Worm (Caenorhabditis elegans) whole organism, young adult: Measurements from ENCODE around the gene lipl-3.

Source experiments
- B0019.2 ChIP-seq: fragments of 200-800 bp; sonication (Bioruptor generic); conservative IDR thresholded peaks from 2 replicates; pipeline ENCODE4 v1.3.6; 2022; ENCODE audit warnings: missing genetic modification reagents, missing genetic modification characterization, missing compliant biosample characterization
- B0261.1 ChIP-seq: sonication (generic microtip); optimal IDR thresholded peaks from 2 replicates; lab custom pipeline; 2016; ENCODE audit warnings: mild to moderate bottlenecking, missing genetic modification characterization, moderate library complexity, missing compliant biosample characterization
- B0336.3 ChIP-seq: fragments of 200-800 bp; sonication (Bioruptor generic); IDR thresholded peaks from 2 replicates; pipeline ENCODE4 v1.3.6; 2022; ENCODE audit warnings: missing genetic modification characterization, missing compliant biosample characterization
- C06A6.2 ChIP-seq: fragments of 200-800 bp; sonication (Bioruptor generic); conservative IDR thresholded peaks from 2 replicates; pipeline ENCODE4 v1.3.6; 2022; ENCODE audit warnings: missing genetic modification characterization, missing compliant biosample characterization
- D2030.7 ChIP-seq: fragments of 200-800 bp; sonication (Bioruptor generic); IDR thresholded peaks from 2 replicates; pipeline ENCODE4 v1.3.6; 2022; ENCODE audit warnings: missing genetic modification reagents, missing genetic modification characterization, missing compliant biosample characterization
- F10E7.11 ChIP-seq: sonication (generic microtip); optimal IDR thresholded peaks from 2 replicates; lab custom pipeline; 2017; ENCODE audit warnings: mild to moderate bottlenecking, missing genetic modification characterization, moderate library complexity, missing compliant biosample characterization
- F39B2.1 ChIP-seq: fragments of 200-800 bp; sonication (Bioruptor generic); IDR thresholded peaks from 2 replicates; pipeline ENCODE4 v1.3.6; 2022; ENCODE audit warnings: missing genetic modification reagents, missing genetic modification characterization, missing compliant biosample characterization
- K11D2.4 ChIP-seq: fragments of 200-800 bp; sonication (Bioruptor generic); IDR thresholded peaks from 2 replicates; pipeline ENCODE4 v1.3.6; 2022; ENCODE audit warnings: missing genetic modification reagents, missing genetic modification characterization, missing compliant biosample characterization
- K12H6.12 ChIP-seq: fragments of 200-800 bp; sonication (Bioruptor generic); optimal IDR thresholded peaks from 2 replicates; lab custom pipeline; 2018; ENCODE audit warnings: mild to moderate bottlenecking, missing genetic modification characterization, missing compliant biosample characterization
- Y53G8AR.9 ChIP-seq: fragments of 200-800 bp; sonication (Bioruptor generic); conservative IDR thresholded peaks from 2 replicates; pipeline ENCODE4 v1.3.6; 2022; ENCODE audit warnings: missing genetic modification reagents, missing genetic modification characterization, missing compliant biosample characterization
- Y56A3A.18 ChIP-seq: fragments of 200-800 bp; sonication (Bioruptor generic); IDR thresholded peaks from 2 replicates; pipeline ENCODE4 v1.3.6; 2022; ENCODE audit warnings: missing genetic modification reagents, missing genetic modification characterization, missing compliant biosample characterization
- athp-1 ChIP-seq: sonication (generic microtip); optimal IDR thresholded peaks from 2 replicates; lab custom pipeline; 2017; ENCODE audit warnings: mild to moderate bottlenecking, missing genetic modification characterization, missing compliant biosample characterization
- bed-1 ChIP-seq: fragments of 200-800 bp; sonication (Bioruptor generic); IDR thresholded peaks from 2 replicates; pipeline ENCODE4 v1.3.6; 2022; ENCODE audit warnings: missing genetic modification reagents, missing genetic modification characterization, missing compliant biosample characterization
- ccch-3 ChIP-seq: fragments of 200-800 bp; sonication (Bioruptor generic); optimal IDR thresholded peaks from 2 replicates; lab custom pipeline; 2018; ENCODE audit warnings: mild to moderate bottlenecking, missing genetic modification characterization, missing compliant biosample characterization
- cebp-2 ChIP-seq: fragments of 200-800 bp; sonication (Bioruptor generic); IDR thresholded peaks from 2 replicates; pipeline ENCODE4 v1.3.6; 2022; ENCODE audit warnings: missing genetic modification characterization, missing compliant biosample characterization
- ceh-100 ChIP-seq: fragments of 200-800 bp; sonication (Bioruptor generic); IDR thresholded peaks from 2 replicates; pipeline ENCODE4 v1.3.6; 2022; ENCODE audit warnings: missing genetic modification reagents, missing genetic modification characterization, missing compliant biosample characterization
- ceh-27 ChIP-seq: fragments of 200-800 bp; sonication (Bioruptor generic); optimal IDR thresholded peaks from 2 replicates; lab custom pipeline; 2018; ENCODE audit warnings: mild to moderate bottlenecking, missing genetic modification characterization, moderate library complexity, missing compliant biosample characterization
- ceh-40 ChIP-seq: fragments of 200-800 bp; sonication (Bioruptor generic); IDR thresholded peaks from 2 replicates; pipeline ENCODE4 v1.3.6; 2022; ENCODE audit warnings: missing genetic modification characterization, missing compliant biosample characterization
- chd-7 ChIP-seq: sonication (generic microtip); optimal IDR thresholded peaks from 2 replicates; lab custom pipeline; 2016; ENCODE audit warnings: mild to moderate bottlenecking, missing genetic modification characterization, moderate library complexity, missing compliant biosample characterization
- die-1 ChIP-seq: sonication (generic microtip); optimal IDR thresholded peaks from 2 replicates; lab custom pipeline; 2016; ENCODE audit warnings: missing genotype, mild to moderate bottlenecking, missing genetic modification characterization, missing compliant biosample characterization
- dpff-1 ChIP-seq: sonication (generic microtip); optimal IDR thresholded peaks from 2 replicates; lab custom pipeline; 2017; ENCODE audit warnings: mild to moderate bottlenecking, missing genetic modification characterization, missing compliant biosample characterization
- dpl-1 ChIP-seq: fragments of 150-350 bp; optimal IDR thresholded peaks from 2 replicates; lab custom pipeline; 2014; ENCODE audit warnings: missing biosample characterization, missing genetic modification reagents, missing genetic modification characterization
- efl-1 ChIP-seq: fragments of 150-350 bp; optimal IDR thresholded peaks from 2 replicates; lab custom pipeline; 2014; ENCODE audit warnings: missing biosample characterization, missing genetic modification reagents, missing genetic modification characterization
- ets-4 ChIP-seq: fragments of 200-800 bp; sonication (Bioruptor generic); optimal IDR thresholded peaks from 2 replicates; lab custom pipeline; 2018; ENCODE audit warnings: mild to moderate bottlenecking, missing genetic modification characterization, missing compliant biosample characterization
- fkh-3 ChIP-seq: sonication (generic microtip); optimal IDR thresholded peaks from 2 replicates; lab custom pipeline; 2016; ENCODE audit warnings: mild to moderate bottlenecking, missing genetic modification characterization, missing compliant biosample characterization
- hlh-12 ChIP-seq: sonication (generic microtip); optimal IDR thresholded peaks from 2 replicates; lab custom pipeline; 2016; ENCODE audit warnings: missing genetic modification characterization, missing compliant biosample characterization
- hlh-26 ChIP-seq: fragments of 200-800 bp; sonication (Bioruptor generic); conservative IDR thresholded peaks from 2 replicates; pipeline ENCODE4 v1.3.6; 2022; ENCODE audit warnings: missing genetic modification reagents, missing genetic modification characterization, missing compliant biosample characterization
- lin-40 ChIP-seq: sonication (generic microtip); optimal IDR thresholded peaks from 2 replicates; lab custom pipeline; 2016; ENCODE audit warnings: missing genetic modification characterization, mild to moderate bottlenecking, missing compliant biosample characterization, missing genotype, missing genetic modification reagents
- madf-3 ChIP-seq: fragments of 200-800 bp; sonication (Bioruptor generic); IDR thresholded peaks from 2 replicates; pipeline ENCODE4 v1.3.6; 2022; ENCODE audit warnings: missing genetic modification reagents, missing genetic modification characterization, missing compliant biosample characterization
- mel-28 ChIP-seq: sonication (generic microtip); optimal IDR thresholded peaks from 2 replicates; lab custom pipeline; 2016; ENCODE audit warnings: borderline replicate concordance, mild to moderate bottlenecking, missing genetic modification characterization, missing compliant biosample characterization
- nfyb-1 ChIP-seq: fragments of 200-800 bp; sonication (Bioruptor generic); IDR thresholded peaks from 2 replicates; pipeline ENCODE4 v1.3.6; 2022; ENCODE audit warnings: missing genetic modification reagents, missing genetic modification characterization, missing compliant biosample characterization
- nhr-80 ChIP-seq: sonication (generic microtip); optimal IDR thresholded peaks from 2 replicates; lab custom pipeline; 2016; ENCODE audit warnings: missing genetic modification characterization, missing compliant biosample characterization
- nhr-90 ChIP-seq: sonication (generic microtip); optimal IDR thresholded peaks from 2 replicates; lab custom pipeline; 2016; ENCODE audit warnings: missing genotype, mild to moderate bottlenecking, missing genetic modification characterization, missing compliant biosample characterization
- sdz-38 ChIP-seq: sonication (generic microtip); optimal IDR thresholded peaks from 2 replicates; lab custom pipeline; 2016; ENCODE audit warnings: missing genotype, missing genetic modification characterization, missing compliant biosample characterization
- snpc-3.4 ChIP-seq: sonication (generic microtip); optimal IDR thresholded peaks from 2 replicates; lab custom pipeline; 2017; ENCODE audit warnings: missing genetic modification characterization, mild to moderate bottlenecking, missing compliant biosample characterization, antibody characterized with exemption, moderate library complexity, missing genotype, missing genetic modification reagents
- ztf-22 ChIP-seq: fragments of 200-800 bp; sonication (Bioruptor generic); optimal IDR thresholded peaks from 2 replicates; lab custom pipeline; 2018; ENCODE audit warnings: mild to moderate bottlenecking, missing genetic modification characterization, moderate library complexity, missing compliant biosample characterization
- ztf-28 ChIP-seq: fragments of 200-800 bp; sonication (Bioruptor generic); IDR thresholded peaks from 2 replicates; pipeline ENCODE4 v1.3.6; 2022; ENCODE audit warnings: missing genetic modification reagents, missing genetic modification characterization, missing compliant biosample characterization

lipl-3 gene

DNA sequence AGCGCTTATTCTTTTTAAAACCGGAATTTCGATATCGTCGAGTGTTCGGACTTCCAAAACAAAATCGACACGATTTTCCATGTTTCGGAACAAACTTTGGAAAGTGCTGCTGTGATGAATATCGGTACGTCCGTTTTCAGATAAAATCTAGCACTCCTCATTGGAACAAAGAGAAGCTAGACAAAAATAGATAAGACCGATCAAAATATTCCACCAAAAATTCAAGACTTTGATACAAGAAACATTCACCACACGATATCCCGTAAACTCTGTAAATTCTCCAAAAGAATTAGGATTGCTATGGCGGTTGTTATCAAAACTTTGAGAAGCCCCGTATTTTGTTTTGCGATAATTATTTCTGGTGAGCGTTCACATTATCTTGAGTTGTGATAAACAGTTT is 19.2 kb upstream of the lipl-3 start, which contains the start of gene C14C6.3:
TSS of gene C14C6.3 (plus strand) at position 301 of the 400 bp plus-strand sequence.
- TF ChIP-seq hlh-26 (GFP tag; lab: Robert Waterston, UW) (no peak), K12H6.12 (tag; lab: Kevin White, UChicago) (no peak), athp-1 (tag; lab: Kevin White, UChicago) (no peak), hlh-12 (no peak), efl-1 (no peak), cebp-2 (no peak), snpc-3.4 (tag; lab: Kevin White, UChicago) (no peak), ceh-40 (GFP tag; lab: Robert Waterston, UW) (no peak), mel-28 (tag; lab: Kevin White, UChicago) (no peak), sdz-38 (tag; lab: Kevin White, UChicago) (no peak), dpff-1 (tag; lab: Kevin White, UChicago) (no peak), ets-4 (GFP tag; lab: Kevin White, UChicago) (no peak), D2030.7 (GFP tag; lab: Robert Waterston, UW) (no peak), madf-3 (GFP tag; lab: Robert Waterston, UW) (no peak), nhr-90 (tag; lab: Kevin White, UChicago) (no peak), Y53G8AR.9 (GFP tag; lab: Robert Waterston, UW) (no peak), F10E7.11 (tag; lab: Kevin White, UChicago) (no peak), ztf-22 (no peak)

DNA sequence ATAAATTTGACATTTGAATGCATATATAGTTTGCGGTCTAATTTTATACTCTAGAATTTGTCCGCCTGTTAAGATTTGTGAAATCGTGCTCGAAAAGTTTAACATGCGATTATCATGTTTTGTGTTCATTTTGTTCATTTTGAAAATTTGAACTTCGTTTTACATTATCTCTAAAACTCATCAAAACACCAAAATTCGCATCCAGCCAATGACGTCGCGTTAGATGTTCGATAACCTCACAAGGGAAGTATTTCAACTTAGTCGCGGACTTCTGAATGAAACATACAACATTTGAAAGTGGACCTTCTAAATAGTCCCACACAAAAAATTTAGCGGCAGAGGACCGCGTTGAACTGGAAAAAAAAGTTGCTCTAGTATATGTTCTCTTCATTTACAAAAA is 17.5 kb upstream of the lipl-3 start:
- no peak for TF ChIP-seq nfyb-1 (GFP tag; lab: Robert Waterston, UW)
- TF ChIP-seq Y56A3A.18 (GFP tag; lab: Robert Waterston, UW): no peak
- no peak for TF ChIP-seq C06A6.2 (GFP tag; lab: Robert Waterston, UW)
- no peak for TF ChIP-seq B0019.2 (GFP tag; lab: Robert Waterston, UW)
- TF ChIP-seq die-1: no peak
- TF ChIP-seq ccch-3 (GFP tag; lab: Kevin White, UChicago): no peak
- TF ChIP-seq dpl-1: no peak
- TF ChIP-seq K11D2.4 (GFP tag; lab: Robert Waterston, UW): no peak
- TF ChIP-seq hlh-26 (GFP tag; lab: Robert Waterston, UW): no peak
- TF ChIP-seq ceh-100 (GFP tag; lab: Robert Waterston, UW): no peak
- no peak for TF ChIP-seq cebp-2
- TF ChIP-seq lin-40 (tag; lab: Kevin White, UChicago): no peak
- no peak for TF ChIP-seq chd-7 (tag; lab: Kevin White, UChicago)

DNA sequence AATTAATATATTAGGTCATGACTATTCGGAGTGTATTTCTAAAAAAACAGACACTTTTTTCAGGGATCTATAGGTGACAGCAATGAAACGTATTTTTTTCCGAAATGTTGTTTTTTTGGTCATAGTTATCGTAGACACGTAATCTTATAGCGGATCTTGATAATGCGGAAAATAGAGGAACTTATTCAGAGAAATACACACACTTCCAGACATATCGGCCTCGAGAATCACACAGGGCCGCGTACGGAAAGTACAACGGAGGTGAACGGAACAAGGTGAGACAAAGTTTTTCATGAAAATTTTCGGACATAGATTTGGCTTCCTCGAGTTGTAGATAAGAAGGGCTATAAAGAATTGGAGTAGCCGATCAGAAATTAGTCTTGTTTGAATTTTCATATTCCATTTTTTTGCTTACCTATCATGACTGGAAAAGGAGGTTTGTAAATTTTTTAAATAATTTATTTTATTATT is 15.1 kb upstream of the lipl-3 start, which contains the start of gene nhr-155:
TSS of gene nhr-155 (plus strand) at position 421 of the 471 bp plus-strand sequence.
- TF ChIP-seq B0261.1 (tag; lab: Kevin White, UChicago): no peak
- no peak for TF ChIP-seq nhr-80 (tag; lab: Kevin White, UChicago)
- TF ChIP-seq B0336.3 (GFP tag; lab: Robert Waterston, UW): no peak
- TF ChIP-seq bed-1 (GFP tag; lab: Robert Waterston, UW): no peak
- no peak for TF ChIP-seq F39B2.1
- no peak for TF ChIP-seq hlh-12
- no peak for TF ChIP-seq ztf-28 (GFP tag; lab: Robert Waterston, UW)
- TF ChIP-seq fkh-3 (tag; lab: Kevin White, UChicago): no peak
- TF ChIP-seq ceh-27 (GFP tag; lab: Kevin White, UChicago): no peak
- TF ChIP-seq, all 124 proteins: peak for 0
